Fruit fly (Drosophila melanogaster) whole organism, prepupa: ENCODE measurements around the gene CG13465.

ENCODE experiments used
- CG10631 ChIP-seq: fragments of 200-800 bp; sonication (Bioruptor generic); optimal IDR thresholded peaks from 2 replicates; lab custom pipeline; 2016; ENCODE audit warnings: missing biosample characterization, missing genetic modification characterization
- CG10669 ChIP-seq: fragments of 200-800 bp; sonication (Bioruptor generic); optimal IDR thresholded peaks from 3 replicates; lab custom pipeline; 2018; ENCODE audit warnings: missing biosample characterization, mild to moderate bottlenecking, missing genetic modification characterization, moderate library complexity
- CG11902 ChIP-seq: fragments of 200-800 bp; sonication (Bioruptor generic); optimal IDR thresholded peaks from 3 replicates; lab custom pipeline; 2016; ENCODE audit warnings: missing biosample characterization, missing genetic modification characterization
- CG15336 ChIP-seq: fragments of 200-800 bp; sonication (Bioruptor generic); IDR thresholded peaks from 2 replicates; pipeline ENCODE4 v1.3.6; 2022; ENCODE audit warnings: missing biosample characterization, missing genetic modification characterization
- CG1621 ChIP-seq: fragments of 200-800 bp; sonication (Bioruptor generic); optimal IDR thresholded peaks from 3 replicates; lab custom pipeline; 2018; ENCODE audit warnings: missing biosample characterization, mild to moderate bottlenecking, missing genetic modification characterization
- CG16779 ChIP-seq: fragments of 200-800 bp; sonication (Bioruptor generic); optimal IDR thresholded peaks from 3 replicates; lab custom pipeline; 2017; ENCODE audit warnings: missing biosample characterization, mild to moderate bottlenecking, missing genetic modification characterization
- CG3032 ChIP-seq: fragments of 200-800 bp; optimal IDR thresholded peaks from 2 replicates; lab custom pipeline; 2019; ENCODE audit warnings: missing biosample characterization, mild to moderate bottlenecking, missing genetic modification characterization, moderate library complexity
- CG31627 ChIP-seq: fragments of 200-800 bp; sonication (Bioruptor generic); optimal IDR thresholded peaks from 3 replicates; lab custom pipeline; 2016; ENCODE audit warnings: missing biosample characterization, missing genetic modification characterization
- CG32006 ChIP-seq: fragments of 200-800 bp; sonication (Bioruptor generic); optimal IDR thresholded peaks from 3 replicates; lab custom pipeline; 2017; ENCODE audit warnings: missing biosample characterization, mild to moderate bottlenecking, missing genetic modification characterization
- CG34406 ChIP-seq: fragments of 200-800 bp; sonication (Bioruptor generic); optimal IDR thresholded peaks from 3 replicates; lab custom pipeline; 2016; ENCODE audit warnings: missing biosample characterization, missing genetic modification characterization
- CG3919 ChIP-seq: fragments of 200-800 bp; sonication (Bioruptor generic); optimal IDR thresholded peaks from 3 replicates; lab custom pipeline; 2016; ENCODE audit warnings: missing biosample characterization, missing genetic modification characterization
- CG4318 ChIP-seq: fragments of 200-800 bp; sonication (Bioruptor generic); optimal IDR thresholded peaks from 3 replicates; lab custom pipeline; 2017; ENCODE audit warnings: missing biosample characterization, mild to moderate bottlenecking, missing genetic modification characterization
- CG7368 ChIP-seq: fragments of 200-800 bp; sonication (Bioruptor generic); optimal IDR thresholded peaks from 3 replicates; lab custom pipeline; 2016; ENCODE audit warnings: missing biosample characterization, missing genetic modification characterization
- CG8319 ChIP-seq: fragments of 200-800 bp; sonication (Bioruptor generic); optimal IDR thresholded peaks from 3 replicates; lab custom pipeline; 2016; ENCODE audit warnings: missing biosample characterization, missing genetic modification characterization
- CG8632 ChIP-seq: fragments of 200-800 bp; sonication (Bioruptor generic); optimal IDR thresholded peaks from 3 replicates; lab custom pipeline; 2016; ENCODE audit warnings: missing biosample characterization, missing genetic modification characterization
- Eip75B ChIP-seq: fragments of 200-800 bp; sonication (Bioruptor generic); optimal IDR thresholded peaks from 3 replicates; lab custom pipeline; 2016; ENCODE audit warnings: missing biosample characterization, missing genetic modification characterization
- Eip78C ChIP-seq: fragments of 200-800 bp; sonication (Bioruptor generic); peaks from one replicate; lab custom pipeline; 2016; ENCODE audit warnings: missing biosample characterization, missing genetic modification characterization
- Eip93F ChIP-seq: fragments of 200-800 bp; sonication (Bioruptor generic); optimal IDR thresholded peaks from 2 replicates; lab custom pipeline; 2016; ENCODE audit warnings: missing biosample characterization, mild to moderate bottlenecking, missing genetic modification characterization
- Ets21C ChIP-seq: fragments of 200-800 bp; sonication (Bioruptor generic); optimal IDR thresholded peaks from 3 replicates; lab custom pipeline; 2016; ENCODE audit warnings: missing biosample characterization, missing genetic modification characterization
- Ets96B ChIP-seq: fragments of 200-800 bp; optimal IDR thresholded peaks from 2 replicates; lab custom pipeline; 2019; ENCODE audit warnings: missing biosample characterization, mild to moderate bottlenecking, missing genetic modification characterization, moderate library complexity
- Hr4 ChIP-seq: fragments of 200-800 bp; sonication (Bioruptor generic); optimal IDR thresholded peaks from 3 replicates; lab custom pipeline; 2016; ENCODE audit warnings: missing biosample characterization, missing genetic modification characterization
- Lpt ChIP-seq: fragments of 200-800 bp; sonication (Bioruptor generic); optimal IDR thresholded peaks from 3 replicates; lab custom pipeline; 2016; ENCODE audit warnings: missing biosample characterization, missing genetic modification characterization
- Sox14 ChIP-seq: fragments of 200-800 bp; sonication (Bioruptor generic); optimal IDR thresholded peaks from 3 replicates; lab custom pipeline; 2016; ENCODE audit warnings: missing biosample characterization, missing genetic modification characterization
- Sox15 ChIP-seq: fragments of 200-800 bp; sonication (Bioruptor generic); optimal IDR thresholded peaks from 3 replicates; lab custom pipeline; 2016; ENCODE audit warnings: missing biosample characterization, missing genetic modification characterization
- achi ChIP-seq: fragments of 200-800 bp; sonication (Bioruptor generic); optimal IDR thresholded peaks from 3 replicates; lab custom pipeline; 2016; ENCODE audit warnings: missing biosample characterization, missing genetic modification characterization
- acj6 ChIP-seq: fragments of 200-800 bp; sonication (Bioruptor generic); optimal IDR thresholded peaks from 3 replicates; lab custom pipeline; 2016; ENCODE audit warnings: missing biosample characterization, missing genetic modification characterization
- dac ChIP-seq: fragments of 200-800 bp; sonication (Bioruptor generic); optimal IDR thresholded peaks from 2 replicates; lab custom pipeline; 2017; ENCODE audit warnings: missing biosample characterization, mild to moderate bottlenecking, missing genetic modification characterization
- dsx ChIP-seq: fragments of 200-800 bp; optimal IDR thresholded peaks from 3 replicates; lab custom pipeline; 2019; ENCODE audit warnings: missing biosample characterization, mild to moderate bottlenecking, missing genetic modification characterization, moderate library complexity; ENCODE audit not compliant: poor library complexity, severe bottlenecking
- eg ChIP-seq: fragments of 200-800 bp; sonication (Bioruptor generic); IDR thresholded peaks from 3 replicates; pipeline ENCODE4 v1.3.6; 2022; ENCODE audit warnings: missing biosample characterization, missing genetic modification characterization
- fd85E ChIP-seq: fragments of 200-800 bp; sonication (Bioruptor generic); optimal IDR thresholded peaks from 3 replicates; lab custom pipeline; 2016; ENCODE audit warnings: missing biosample characterization, missing genetic modification characterization
- fkh ChIP-seq: fragments of 200-800 bp; sonication (Bioruptor generic); optimal IDR thresholded peaks from 3 replicates; lab custom pipeline; 2017; ENCODE audit warnings: missing biosample characterization, mild to moderate bottlenecking, missing genetic modification characterization, moderate library complexity
- net ChIP-seq: fragments of 200-800 bp; sonication (Bioruptor generic); optimal IDR thresholded peaks from 3 replicates; lab custom pipeline; 2016; ENCODE audit warnings: missing biosample characterization, missing genetic modification characterization
- pdm3 ChIP-seq: fragments of 200-800 bp; sonication (Bioruptor generic); optimal IDR thresholded peaks from 3 replicates; lab custom pipeline; 2016; ENCODE audit warnings: missing biosample characterization, missing genetic modification characterization
- spab ChIP-seq: fragments of 200-800 bp; sonication (Bioruptor generic); optimal IDR thresholded peaks from 2 replicates; lab custom pipeline; 2017; ENCODE audit warnings: missing biosample characterization, mild to moderate bottlenecking, missing genetic modification characterization, missing genetic modification reagents
- topi ChIP-seq: fragments of 200-800 bp; sonication (Bioruptor generic); optimal IDR thresholded peaks from 3 replicates; lab custom pipeline; 2016; ENCODE audit warnings: missing biosample characterization, missing genetic modification characterization

The CG13465 gene

DNA sequence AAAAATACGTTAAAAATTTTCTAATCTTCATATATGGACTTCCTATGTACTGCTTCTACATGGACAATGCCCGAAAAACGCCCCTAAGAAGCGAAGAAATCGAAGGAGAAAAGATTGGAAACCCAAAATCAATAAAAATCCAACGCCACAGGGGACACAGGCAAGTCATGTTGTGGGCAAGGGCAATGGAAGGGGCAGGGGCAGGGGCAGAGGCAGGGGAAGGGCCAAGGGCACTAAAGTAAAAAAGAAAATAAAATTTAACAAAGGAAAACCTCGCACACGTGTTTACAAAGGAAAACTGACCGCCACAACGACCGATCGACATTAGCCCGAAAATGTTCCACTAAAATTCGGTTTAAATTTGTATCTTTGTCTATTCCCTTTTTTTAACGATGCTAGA, 18.6 kb upstream of the CG13465 start:
- TF ChIP-seq CG32006 (GFP tag; lab: Kevin White, UChicago) (no peak), Ets21C (no peak), CG16779 (tag; lab: Kevin White, UChicago) (no peak), dac (GFP tag; lab: Kevin White, UChicago) (no peak), CG31627 (GFP tag; lab: Kevin White, UChicago) (no peak), Hr4 (GFP tag; lab: Kevin White, UChicago) (no peak), eg (no peak), CG15336 (no peak), CG3032 (tag; lab: Kevin White, UChicago) (no peak), CG10631 (GFP tag; lab: Kevin White, UChicago) (no peak), topi (GFP tag; lab: Kevin White, UChicago) (no peak), Eip75B (GFP tag; lab: Kevin White, UChicago) (no peak), CG8632 (GFP tag; lab: Kevin White, UChicago) (no peak)

DNA sequence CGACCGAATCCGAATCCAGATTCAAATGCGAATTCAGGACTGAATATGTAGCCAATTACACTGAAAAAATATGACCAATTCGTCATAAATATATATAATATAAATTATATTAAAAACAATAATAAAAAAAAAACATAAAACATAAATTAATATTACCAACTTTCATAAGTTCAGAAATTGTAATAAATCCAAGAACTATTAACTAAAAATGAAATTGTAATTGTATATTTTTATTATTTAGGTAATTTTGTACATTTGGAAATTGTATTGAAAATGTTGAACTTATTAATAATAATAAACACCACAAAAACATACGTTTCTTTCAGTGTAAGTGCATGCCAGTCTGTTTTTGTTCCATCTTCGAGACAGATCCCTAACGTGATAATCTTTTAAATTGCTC, 16.9 kb upstream of the CG13465 start:
- TF ChIP-seq Sox15 (GFP tag; lab: Kevin White, UChicago) (no peak), CG8319 (GFP tag; lab: Kevin White, UChicago) (no peak), Hr4 (GFP tag; lab: Kevin White, UChicago) (no peak), CG32006 (GFP tag; lab: Kevin White, UChicago) (no peak), Eip93F (GFP tag; lab: Kevin White, UChicago) (no peak), CG7368 (GFP tag; lab: Kevin White, UChicago) (no peak), CG31627 (GFP tag; lab: Kevin White, UChicago) (no peak), CG11902 (GFP tag; lab: Kevin White, UChicago) (no peak), Sox14 (GFP tag; lab: Kevin White, UChicago) (no peak), CG34406 (GFP tag; lab: Kevin White, UChicago) (no peak), dsx (no peak), fkh (GFP tag; lab: Kevin White, UChicago) (no peak), Eip78C (GFP tag; lab: Kevin White, UChicago) (no peak)

DNA sequence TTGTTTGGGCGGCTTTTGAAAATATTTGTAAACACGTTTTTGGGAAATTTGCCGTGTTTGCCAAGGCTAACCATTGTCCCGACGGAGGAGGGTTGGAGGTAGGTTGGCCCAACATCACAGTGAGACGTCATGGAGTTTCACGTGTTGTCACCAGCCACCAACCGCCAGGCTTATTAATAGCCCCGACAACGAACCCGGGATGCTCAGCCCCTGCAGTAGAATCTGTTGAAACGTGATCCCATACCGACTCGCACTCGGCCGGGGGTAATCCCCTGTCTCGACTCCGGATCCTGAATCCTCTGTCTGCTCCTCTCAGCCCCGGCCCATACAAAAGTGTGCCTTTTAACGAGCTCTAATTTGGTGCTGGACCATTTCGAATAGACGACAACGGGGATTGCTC, 16.4 kb upstream of the CG13465 start:
- TF ChIP-seq CG1621 (tag; lab: Kevin White, UChicago), result no peak
- no peak for TF ChIP-seq pdm3 (GFP tag; lab: Kevin White, UChicago)
- TF ChIP-seq CG8319 (GFP tag; lab: Kevin White, UChicago), result no peak
- no peak for TF ChIP-seq CG31627 (GFP tag; lab: Kevin White, UChicago)
- no peak for TF ChIP-seq fd85E (GFP tag; lab: Kevin White, UChicago)
- no peak for TF ChIP-seq CG10631 (GFP tag; lab: Kevin White, UChicago)
- no peak for TF ChIP-seq CG3919 (GFP tag; lab: Kevin White, UChicago)
- no peak for TF ChIP-seq acj6 (GFP tag; lab: Kevin White, UChicago)
- TF ChIP-seq CG4318 (GFP tag; lab: Kevin White, UChicago), result no peak
- TF ChIP-seq Sox14 (GFP tag; lab: Kevin White, UChicago), result no peak
- TF ChIP-seq Ets96B, result no peak
- no peak for TF ChIP-seq CG15336
- no peak for TF ChIP-seq Lpt (GFP tag; lab: Kevin White, UChicago)

DNA sequence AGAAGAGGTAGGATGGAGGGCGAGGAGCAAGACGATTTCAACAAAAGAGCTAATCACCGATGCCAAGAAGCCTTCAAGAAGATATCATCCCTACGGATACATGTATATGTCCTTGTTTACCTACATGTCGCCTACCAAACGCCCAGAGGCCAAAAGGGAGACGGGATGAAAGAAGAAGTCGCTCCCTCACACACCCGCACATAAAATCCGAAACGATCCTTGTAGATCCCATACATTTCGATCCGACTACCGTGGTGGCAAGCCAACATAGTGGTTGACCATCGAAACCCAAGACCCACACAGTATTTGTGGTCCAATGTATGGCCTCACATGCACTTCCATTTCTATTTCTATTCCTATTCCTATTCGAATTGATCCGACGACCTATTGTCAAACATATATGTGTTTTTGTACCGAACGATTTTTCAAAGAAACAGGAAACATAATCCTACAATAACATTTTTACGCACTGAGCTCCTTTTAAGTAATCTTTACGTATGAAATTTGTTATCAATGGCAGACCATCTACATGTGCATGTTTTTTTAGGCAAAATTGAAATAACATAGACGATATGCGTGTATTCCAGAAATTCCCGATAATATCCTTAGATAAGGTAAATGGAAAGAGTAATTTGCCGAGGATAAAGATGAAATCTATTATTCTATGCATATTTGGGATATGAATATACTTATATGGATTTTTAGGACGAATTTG, 14.6 kb upstream of the CG13465 start:
- no peak for TF ChIP-seq CG32006 (GFP tag; lab: Kevin White, UChicago)
- no peak for TF ChIP-seq achi (GFP tag; lab: Kevin White, UChicago)
- TF ChIP-seq Lpt (GFP tag; lab: Kevin White, UChicago), result no peak
- no peak for TF ChIP-seq net (GFP tag; lab: Kevin White, UChicago)
- TF ChIP-seq dsx, result no peak
- TF ChIP-seq Eip78C (GFP tag; lab: Kevin White, UChicago), result no peak
- no peak for TF ChIP-seq CG34406 (GFP tag; lab: Kevin White, UChicago)
- TF ChIP-seq spab, result no peak
- TF ChIP-seq CG10669 (GFP tag; lab: Kevin White, UChicago), result no peak
- TF ChIP-seq CG1621 (tag; lab: Kevin White, UChicago), result no peak
- TF ChIP-seq eg, result no peak
- TF ChIP-seq Eip93F (GFP tag; lab: Kevin White, UChicago), result no peak
- TF ChIP-seq Eip75B (GFP tag; lab: Kevin White, UChicago), result no peak
